Worm (Caenorhabditis elegans) whole organism, L2 larva: Measurements from ENCODE around the gene T18D3.6.

Experiments used
- alr-1 ChIP-seq: fragments of 150-350 bp; optimal IDR thresholded peaks from 2 replicates; lab custom pipeline; 2014; ENCODE audit warnings: missing biosample characterization, missing genetic modification characterization
- mab-5 ChIP-seq: fragments of 150-350 bp; optimal IDR thresholded peaks from 2 replicates; lab custom pipeline; 2014; ENCODE audit warnings: missing biosample characterization, missing genetic modification characterization
- mdl-1 ChIP-seq, 2 experiments: fragments of 150-350 bp in 1 of 2; sonication (generic microtip) in 1 of 2; optimal IDR thresholded peaks; 2 replicates each; lab custom pipeline; 2017; ENCODE audit warnings: missing biosample characterization in 2 of 2, missing genetic modification characterization in 2 of 2
- nhr-25 ChIP-seq: fragments of 150-350 bp; sonication (generic microtip); optimal IDR thresholded peaks from 3 replicates; lab custom pipeline; 2014; ENCODE audit warnings: missing biosample characterization, missing genetic modification characterization
- ztf-4 ChIP-seq: fragments of 150-350 bp; optimal IDR thresholded peaks from 2 replicates; lab custom pipeline; 2014; ENCODE audit warnings: missing biosample characterization, missing genetic modification characterization

- TF ChIP-seq ztf-4 (no peak), nhr-25 (no peak), mdl-1 (tag; optimal IDR thresholded peaks at IDR 0.05; lab: Kevin White, UChicago) (no peak), alr-1 (tag; lab: Kevin White, UChicago) (no peak), mab-5 (tag; lab: Kevin White, UChicago) (no peak)
Observed at ce11 chrX:12435246-12435645, 14.4 kb upstream of the T18D3.6 start.
